Fruit fly (Drosophila melanogaster): ENCODE results near the gene Alg13.

Alg13 gene

DNA sequence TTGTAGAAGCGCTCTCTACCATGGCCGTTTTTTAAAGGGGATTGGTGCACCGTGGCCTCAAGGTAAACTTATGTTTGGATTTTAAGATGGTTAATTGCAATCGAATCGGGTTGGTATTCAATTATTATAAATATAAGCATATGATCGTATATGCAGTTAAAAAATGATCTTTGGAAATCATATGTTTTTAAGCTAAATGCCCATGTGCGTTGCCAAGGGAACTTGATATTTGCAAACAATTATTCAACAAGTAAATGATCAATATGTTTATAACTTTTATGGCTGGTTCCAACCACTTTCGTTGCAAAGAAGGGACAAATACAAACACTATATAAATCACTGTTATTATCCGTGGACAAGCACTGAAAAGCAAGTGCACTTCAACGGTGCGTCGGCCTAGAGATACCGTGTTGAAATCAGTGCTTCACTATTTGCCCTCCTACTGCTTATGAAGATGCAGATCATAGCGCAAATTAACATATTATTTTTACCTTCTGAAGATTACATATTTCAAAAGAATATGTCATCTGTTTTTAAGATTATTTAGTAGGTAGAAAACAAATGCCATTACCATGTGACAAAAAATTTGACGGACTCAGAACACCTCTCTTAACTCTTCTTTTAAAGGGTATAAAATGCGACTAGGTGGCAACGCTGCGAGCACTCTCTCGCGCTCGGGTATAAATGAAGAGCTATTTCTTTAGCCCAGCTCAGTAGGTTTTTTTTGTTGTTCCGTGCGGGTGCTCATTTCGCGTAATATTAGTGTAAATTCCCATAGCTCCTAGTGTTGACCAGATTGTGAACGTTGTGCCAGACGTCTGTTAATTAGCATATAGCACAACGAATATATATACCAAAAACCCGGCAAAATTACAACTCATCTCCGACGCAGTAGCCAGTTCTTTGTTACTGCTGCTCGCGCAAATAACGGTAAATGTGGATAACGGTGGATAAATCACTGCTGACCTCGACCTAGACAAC, 19.3 kb upstream of the Alg13 start, which contains the start of gene rdog (continued):
- peak; percentile 75 for TF ChIP-seq YL-1 (GFP tag; optimal IDR thresholded peaks at IDR 0.05)
- peak; percentile 82 for TF ChIP-seq CG1602 (GFP tag; optimal IDR thresholded peaks at IDR 0.05)
- TF ChIP-seq sna (GFP tag; IDR thresholded peaks at IDR 0.05; ENCODE audit: partially characterized antibody) = no peak
- TF ChIP-seq tio (GFP tag; optimal IDR thresholded peaks at IDR 0.05) = peak; percentile 38
- peak; percentile 81 for TF ChIP-seq CG10979 (tag; optimal IDR thresholded peaks at IDR 0.05)
- TF ChIP-seq CG11695 (GFP tag; IDR thresholded peaks at IDR 0.05) = no peak
- peak; percentile 46 for TF ChIP-seq CG30020 (tag; optimal IDR thresholded peaks at IDR 0.05)
- peak; percentile 32; the same call in 1 of the 2 replicates for TF ChIP-seq ttk (GFP tag; IDR thresholded peaks at IDR 0.05)
- TF ChIP-seq tgo (GFP tag; IDR thresholded peaks at IDR 0.05) = peak; percentile 64
- peak; percentile 81 for TF ChIP-seq HmgZ (tag; optimal IDR thresholded peaks at IDR 0.05)
- peak; percentile 81 for TF ChIP-seq CG33557 (GFP tag; optimal IDR thresholded peaks at IDR 0.05)
- TF ChIP-seq Hand (GFP tag; optimal IDR thresholded peaks at IDR 0.05) = peak; percentile 73
- no peak for TF ChIP-seq pita (GFP tag; optimal IDR thresholded peaks at IDR 0.05)
- TF ChIP-seq fd96Cb (tag; optimal IDR thresholded peaks at IDR 0.05) = peak; percentile 73
- TF ChIP-seq Kr (GFP tag; optimal IDR thresholded peaks at IDR 0.05) = peak; percentile 82
- 0 out of 2 replicates have a peak, but pooled peaks have one; percentile 25 for TF ChIP-seq Scr (GFP tag; IDR thresholded peaks at IDR 0.05; ENCODE audit: partially characterized antibody)
- peak; percentile 60 for TF ChIP-seq CG18262 (tag; optimal IDR thresholded peaks at IDR 0.05)
- TF ChIP-seq row (GFP tag; IDR thresholded peaks at IDR 0.05) = peak; percentile 100
- TF ChIP-seq CG8281 (tag; optimal IDR thresholded peaks at IDR 0.05) = peak; percentile 25
- TF ChIP-seq CG42726 (GFP tag; IDR thresholded peaks at IDR 0.05; ENCODE audit: partially characterized antibody) = no peak
- TF ChIP-seq so (GFP tag; IDR thresholded peaks at IDR 0.05) = no peak; the same call in 2 of the 3 replicates
- TF ChIP-seq dan (GFP tag; IDR thresholded peaks at IDR 0.05) = no peak
- TF ChIP-seq CG6689 (GFP tag; IDR thresholded peaks at IDR 0.05) = peak; percentile 47

DNA sequence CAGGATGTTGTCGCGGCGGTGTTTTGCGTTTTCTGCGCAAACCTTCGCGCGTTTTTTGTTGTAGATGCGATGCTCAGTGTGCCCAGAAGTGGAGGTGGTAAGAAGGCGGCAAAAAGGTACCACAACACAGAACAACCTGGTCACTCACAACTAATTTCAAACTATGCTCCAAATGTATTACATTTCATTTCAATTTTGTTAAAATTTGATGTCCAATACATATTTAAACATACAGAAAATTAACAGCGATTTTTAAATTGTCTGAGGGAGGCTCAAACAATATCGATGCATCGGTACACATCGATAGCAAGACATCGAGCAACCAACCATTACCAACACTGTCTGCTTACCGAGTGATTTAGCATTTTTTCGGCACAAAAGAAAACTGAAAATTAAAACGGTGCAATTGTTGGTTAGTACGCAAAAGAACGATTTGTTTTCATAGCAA, 14.8 kb upstream of the Alg13 start, which contains the start of the genes Slbp and Rpn2:
Gene Slbp (minus strand): TSS at position 70 of the 448 bp plus-strand sequence.
Gene Rpn2 (plus strand): TSS at position 328 of the 448 bp plus-strand sequence.
- TF ChIP-seq CG12104 (GFP tag; optimal IDR thresholded peaks at IDR 0.05) (peak; percentile 29), abd-A (tag; optimal IDR thresholded peaks at IDR 0.05) (no peak), CG4404 (GFP tag; IDR thresholded peaks at IDR 0.05) (no peak), CG10274 (GFP tag; optimal IDR thresholded peaks at IDR 0.05) (no peak), oc (tag; optimal IDR thresholded peaks at IDR 0.05) (no peak), YL-1 (GFP tag; optimal IDR thresholded peaks at IDR 0.05) (peak; percentile 88), fd102C (GFP tag; optimal IDR thresholded peaks at IDR 0.05) (no peak), stc (GFP tag; IDR thresholded peaks at IDR 0.05) (no peak), CG7745 (tag; optimal IDR thresholded peaks at IDR 0.05) (no peak), gcm (GFP tag; optimal IDR thresholded peaks at IDR 0.05) (no peak), CG12659 (GFP tag; optimal IDR thresholded peaks at IDR 0.05) (peak; percentile 82), CG9215 (GFP tag; IDR thresholded peaks at IDR 0.05) (no peak), CG16815 (GFP tag; optimal IDR thresholded peaks at IDR 0.05) (no peak), Opbp (GFP tag; IDR thresholded peaks at IDR 0.05; ENCODE audit: partially characterized antibody) (peak; percentile 88), chn (GFP tag; optimal IDR thresholded peaks at IDR 0.05) (peak; percentile 43), CG1603 (tag; optimal IDR thresholded peaks at IDR 0.05) (peak; percentile 86), TFAM (GFP tag; optimal IDR thresholded peaks at IDR 0.05) (no peak), Elba2 (GFP tag; optimal IDR thresholded peaks at IDR 0.05) (peak; percentile 40), CG10366 (GFP tag; IDR thresholded peaks at IDR 0.05) (no peak), amos (GFP tag; IDR thresholded peaks at IDR 0.05; ENCODE audit: partially characterized antibody) (peak; percentile 94), slbo (GFP tag; IDR thresholded peaks at IDR 0.05) (peak; percentile 47), CG10209 (GFP tag; optimal IDR thresholded peaks at IDR 0.05) (peak; percentile 1), CG6175 (GFP tag; IDR thresholded peaks at IDR 0.05) (no peak), bigmax (GFP tag; optimal IDR thresholded peaks at IDR 0.05) (no peak), sd (tag; optimal IDR thresholded peaks at IDR 0.05) (no peak), CG2875 (GFP tag; optimal IDR thresholded peaks at IDR 0.05) (no peak)
